Fruit fly (Drosophila melanogaster) whole organism, wandering third instar larva: Measurements from ENCODE around the gene Mesh1.

Experiments
- Sp1 ChIP-seq: fragments of 200-800 bp; sonication (Bioruptor generic); optimal IDR thresholded peaks from 3 replicates; lab custom pipeline; 2019; ENCODE audit warnings: missing biosample characterization, mild to moderate bottlenecking, missing genetic modification characterization, moderate library complexity
- lola ChIP-seq: fragments of >200 bp; optimal IDR thresholded peaks from 2 replicates; lab custom pipeline; 2017; ENCODE audit warnings: missing biosample characterization, missing genetic modification characterization

DNA sequence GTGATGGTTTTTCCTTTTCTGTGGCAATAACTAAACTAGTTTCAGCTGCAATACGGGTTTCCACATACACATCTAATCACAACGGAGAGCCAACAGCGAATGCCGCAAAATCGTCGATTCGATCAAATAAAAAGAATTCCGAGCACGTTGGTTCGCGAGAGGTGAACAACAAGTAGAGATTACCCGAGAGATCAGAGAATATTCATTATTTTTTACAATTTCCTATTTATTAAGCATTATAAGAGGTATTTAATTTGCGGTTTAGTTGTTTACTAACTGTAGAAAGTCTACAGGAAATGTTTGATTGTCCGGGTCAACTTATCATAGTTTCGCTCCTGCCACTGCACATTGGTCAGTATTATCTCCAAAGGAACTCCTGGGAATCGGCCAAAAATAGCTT is 36.3 kb upstream of the Mesh1 start, which contains the start of gene CG11951:
- TF ChIP-seq Sp1 (GFP tag; lab: Kevin White, UChicago) (no peak), lola (no peak)
